Worm (Caenorhabditis elegans) whole organism, L4 larva: Measurements from ENCODE around the gene F47E1.4.

Source experiments
- R02D3.7 ChIP-seq: fragments of 150-350 bp; sonication (generic microtip); optimal IDR thresholded peaks from 3 replicates; lab custom pipeline; 2014; ENCODE audit warnings: missing biosample characterization, missing genetic modification characterization
- ama-1 ChIP-seq: fragments of 150-350 bp; optimal IDR thresholded peaks from 2 replicates; lab custom pipeline; 2014; ENCODE audit warnings: inconsistent platforms, mixed read lengths
- ces-1 ChIP-seq: fragments of 150-350 bp; sonication (generic microtip); optimal IDR thresholded peaks from 4 replicates; lab custom pipeline; 2014; ENCODE audit warnings: missing biosample characterization, missing genetic modification reagents, missing genetic modification characterization
- dpl-1 ChIP-seq: fragments of 150-350 bp; optimal IDR thresholded peaks from 2 replicates; lab custom pipeline; 2014; ENCODE audit warnings: missing biosample characterization, missing genetic modification reagents, missing genetic modification characterization
- hif-1 ChIP-seq, 2 experiments: sonication (generic microtip); optimal IDR thresholded peaks; 2 replicates each; lab custom pipeline; 2016 to 2017; ENCODE audit warnings: missing compliant biosample characterization in 2 of 2, missing genetic modification characterization in 2 of 2, missing genetic modification reagents in 2 of 2, missing genotype in 2 of 2, mild to moderate bottlenecking in 1 of 2
- lin-13 ChIP-seq: fragments of 150-350 bp; optimal IDR thresholded peaks from 2 replicates; lab custom pipeline; 2014; ENCODE audit warnings: missing biosample characterization, missing genetic modification reagents, missing genetic modification characterization
- lin-15B ChIP-seq: fragments of 150-350 bp; sonication (generic microtip); optimal IDR thresholded peaks from 3 replicates; lab custom pipeline; 2014; ENCODE audit warnings: missing biosample characterization, missing genetic modification characterization
- mes-2 ChIP-seq: sonication (generic microtip); optimal IDR thresholded peaks from 2 replicates; lab custom pipeline; 2016; ENCODE audit warnings: missing genotype, mild to moderate bottlenecking, missing genetic modification characterization, missing compliant biosample characterization; ENCODE audit not compliant: poor library complexity, severe bottlenecking
- php-3 ChIP-seq: fragments of 200-800 bp; sonication (Bioruptor generic); IDR thresholded peaks from 2 replicates; pipeline ENCODE4 v1.3.6; 2022; ENCODE audit warnings: missing genetic modification reagents, missing genetic modification characterization, missing compliant biosample characterization
- unc-62 ChIP-seq, 3 experiments: fragments of 150-350 bp in 1 of 3; sonication (generic microtip); optimal IDR thresholded peaks in 2 of 3; peaks in 1 of 3; 1 replicate in 1 of 3; 2 replicates in 2 of 3; lab custom pipeline; 2014 to 2017; ENCODE audit warnings: missing biosample characterization in 3 of 3, missing genetic modification characterization in 3 of 3, missing genetic modification reagents in 3 of 3, missing genotype in 1 of 3
- zag-1 ChIP-seq: fragments of 150-350 bp; optimal IDR thresholded peaks from 2 replicates; lab custom pipeline; 2014; ENCODE audit warnings: missing biosample characterization, missing genetic modification characterization
- zfp-3 ChIP-seq: fragments of 200-800 bp; sonication (Bioruptor generic); conservative IDR thresholded peaks from 2 replicates; pipeline ENCODE4 v1.3.6; 2022; ENCODE audit warnings: missing genetic modification reagents, missing genetic modification characterization, missing compliant biosample characterization

- TF ChIP-seq dpl-1 (no peak), unc-62 (GFP tag; optimal IDR thresholded peaks at IDR 0.05 in 1 of 2; lab: Kevin White, UChicago) (peak in 1 of 2 experiments; percentile 15), unc-62 (tag; optimal IDR thresholded peaks at IDR 0.05; lab: Kevin White, UChicago) (no peak), hif-1 (tag; optimal IDR thresholded peaks at IDR 0.05; lab: Kevin White, UChicago) (no peak), zag-1 (no peak), lin-15B (tag; lab: Kevin White, UChicago) (no peak), zfp-3 (GFP tag; lab: Robert Waterston, UW) (no peak), php-3 (no peak), R02D3.7 (tag; lab: Kevin White, UChicago) (no peak), ama-1 (lab: Kevin White, UChicago) (no peak), mes-2 (no peak), lin-13 (GFP tag; lab: Kevin White, UChicago) (no peak), ces-1 (GFP tag; lab: Kevin White, UChicago) (no peak)
Measured at ce11 chrX:9053426-9053825, 9.2 kb upstream of the F47E1.4 start.
